Worm (Caenorhabditis elegans) whole organism, L1 larva: ENCODE results near the gene col-152.

ENCODE experiments used
- C34B4.2 ChIP-seq: sonication (generic microtip); optimal IDR thresholded peaks from 2 replicates; lab custom pipeline; 2017; ENCODE audit warnings: mild to moderate bottlenecking, missing genetic modification characterization, missing compliant biosample characterization
- Y116A8C.19 ChIP-seq: sonication (generic microtip); optimal IDR thresholded peaks from 2 replicates; lab custom pipeline; 2016; ENCODE audit warnings: missing compliant biosample characterization, missing genetic modification characterization, borderline replicate concordance
- alr-1 ChIP-seq: fragments of 200-800 bp; sonication (Bioruptor generic); optimal IDR thresholded peaks from 2 replicates; lab custom pipeline; 2018; ENCODE audit warnings: borderline replicate concordance, mild to moderate bottlenecking, missing genetic modification characterization, missing compliant biosample characterization
- ama-1 ChIP-seq: fragments of 150-350 bp; optimal IDR thresholded peaks from 2 replicates; lab custom pipeline; 2014
- blmp-1 ChIP-seq: fragments of 150-350 bp; optimal IDR thresholded peaks from 2 replicates; lab custom pipeline; 2014; ENCODE audit warnings: missing biosample characterization, missing genetic modification characterization
- ceh-63 ChIP-seq: fragments of 200-800 bp; sonication (Bioruptor generic); optimal IDR thresholded peaks from 2 replicates; lab custom pipeline; 2018; ENCODE audit warnings: mild to moderate bottlenecking, missing genetic modification characterization, missing compliant biosample characterization
- ceh-82 ChIP-seq, 3 experiments: fragments of 150-350 bp in 1 of 3; sonication (generic microtip) in 2 of 3; optimal IDR thresholded peaks; 2 replicates each; lab custom pipeline; 2014 to 2017; ENCODE audit warnings: missing biosample characterization in 3 of 3, missing genetic modification characterization in 3 of 3
- dpl-1 ChIP-seq, 3 experiments: fragments of 150-350 bp in 2 of 3; sonication (generic microtip) in 1 of 3; optimal IDR thresholded peaks; 2 replicates each; lab custom pipeline; 2014 to 2017; ENCODE audit warnings: missing biosample characterization in 3 of 3, missing genetic modification characterization in 3 of 3, missing genetic modification reagents in 3 of 3
- dsc-1 ChIP-seq: sonication (generic microtip); optimal IDR thresholded peaks from 2 replicates; lab custom pipeline; 2016; ENCODE audit warnings: mild to moderate bottlenecking, missing genetic modification characterization, missing compliant biosample characterization
- efl-1 ChIP-seq, 4 experiments: fragments of 150-350 bp; optimal IDR thresholded peaks in 3 of 4; peaks in 1 of 4; 1 replicate in 1 of 4; 2 replicates in 3 of 4; lab custom pipeline; 2014; ENCODE audit warnings: missing biosample characterization in 2 of 4, missing genetic modification characterization in 2 of 4, missing genetic modification reagents in 2 of 4
- efl-3 ChIP-seq: fragments of 200-800 bp; sonication (Bioruptor generic); optimal IDR thresholded peaks from 2 replicates; lab custom pipeline; 2018; ENCODE audit warnings: mild to moderate bottlenecking, missing genetic modification characterization, missing compliant biosample characterization
- elt-2 ChIP-seq: sonication (generic microtip); optimal IDR thresholded peaks from 2 replicates; lab custom pipeline; 2016; ENCODE audit warnings: missing genetic modification characterization, mild to moderate bottlenecking, inconsistent platforms, missing compliant biosample characterization, missing genetic modification reagents
- elt-3 ChIP-seq, 6 experiments: fragments of 150-350 bp in 1 of 6; sonication (generic microtip); optimal IDR thresholded peaks; 2 replicates each; lab custom pipeline; 2017 to 2018; ENCODE audit warnings: missing biosample characterization in 6 of 6, missing genetic modification characterization in 6 of 6, inconsistent platforms in 1 of 6
- fkh-4 ChIP-seq: sonication (generic microtip); optimal IDR thresholded peaks from 2 replicates; lab custom pipeline; 2016; ENCODE audit warnings: missing compliant biosample characterization, missing genetic modification characterization, borderline replicate concordance
- fkh-8 ChIP-seq: sonication (generic microtip); optimal IDR thresholded peaks from 2 replicates; lab custom pipeline; 2016; ENCODE audit warnings: mild to moderate bottlenecking, missing genetic modification characterization, missing compliant biosample characterization
- fos-1 ChIP-seq: fragments of 150-350 bp; optimal IDR thresholded peaks from 2 replicates; lab custom pipeline; 2014; ENCODE audit warnings: missing biosample characterization, missing genetic modification characterization
- hlh-17 ChIP-seq: fragments of 200-800 bp; sonication (Bioruptor generic); optimal IDR thresholded peaks from 2 replicates; lab custom pipeline; 2018; ENCODE audit warnings: missing genetic modification characterization, mild to moderate bottlenecking, missing compliant biosample characterization, moderate library complexity, borderline replicate concordance
- hlh-4 ChIP-seq: sonication (generic microtip); optimal IDR thresholded peaks from 2 replicates; lab custom pipeline; 2016; ENCODE audit warnings: mild to moderate bottlenecking, missing genetic modification characterization, missing compliant biosample characterization
- isw-1 ChIP-seq: fragments of 200-800 bp; sonication (Bioruptor generic); IDR thresholded peaks from 2 replicates; pipeline ENCODE4 v1.3.6; 2022; ENCODE audit warnings: missing genetic modification characterization, missing compliant biosample characterization
- jun-1 ChIP-seq: fragments of 150-350 bp; optimal IDR thresholded peaks from 2 replicates; lab custom pipeline; 2014; ENCODE audit warnings: missing biosample characterization, missing genetic modification reagents, missing genetic modification characterization
- lin-14 ChIP-seq: fragments of 200-800 bp; sonication (Bioruptor generic); optimal IDR thresholded peaks from 2 replicates; lab custom pipeline; 2018; ENCODE audit warnings: mild to moderate bottlenecking, missing genetic modification characterization, moderate library complexity, missing compliant biosample characterization
- lin-15B ChIP-seq: fragments of 150-350 bp; sonication (generic microtip); optimal IDR thresholded peaks from 3 replicates; lab custom pipeline; 2014; ENCODE audit warnings: missing biosample characterization, missing genetic modification characterization
- lin-35 ChIP-seq, 2 experiments: fragments of 150-350 bp; optimal IDR thresholded peaks; 2 replicates each; lab custom pipeline; 2014; ENCODE audit warnings: missing biosample characterization in 2 of 2, missing genetic modification characterization in 2 of 2, missing genetic modification reagents in 2 of 2
- lir-3 ChIP-seq: sonication (generic microtip); optimal IDR thresholded peaks from 2 replicates; lab custom pipeline; 2016; ENCODE audit warnings: mild to moderate bottlenecking, missing genetic modification characterization, moderate library complexity, missing compliant biosample characterization; ENCODE audit not compliant: poor library complexity
- lsy-2 ChIP-seq, 2 experiments: fragments of 150-350 bp; optimal IDR thresholded peaks; 2 replicates each; lab custom pipeline; 2014; ENCODE audit warnings: missing biosample characterization in 2 of 2, missing genetic modification characterization in 2 of 2
- mab-9 ChIP-seq: fragments of 200-800 bp; sonication (Bioruptor generic); IDR thresholded peaks from 2 replicates; pipeline ENCODE4 v1.3.6; 2022; ENCODE audit warnings: missing genetic modification reagents, missing genetic modification characterization, missing compliant biosample characterization
- mdl-1 ChIP-seq, 2 experiments: fragments of 150-350 bp; optimal IDR thresholded peaks; 2 replicates each; lab custom pipeline; 2014 to 2017; ENCODE audit warnings: missing biosample characterization in 2 of 2, missing genetic modification characterization in 2 of 2, inconsistent platforms in 1 of 2
- mef-2 ChIP-seq: fragments of 150-350 bp; optimal IDR thresholded peaks from 2 replicates; lab custom pipeline; 2014; ENCODE audit warnings: missing biosample characterization, missing genetic modification characterization
- mep-1 ChIP-seq: fragments of 150-350 bp; optimal IDR thresholded peaks from 2 replicates; lab custom pipeline; 2014; ENCODE audit warnings: missing biosample characterization, missing genetic modification characterization
- nhr-20 ChIP-seq: sonication (generic microtip); optimal IDR thresholded peaks from 2 replicates; lab custom pipeline; 2016; ENCODE audit warnings: mild to moderate bottlenecking, missing genetic modification characterization, missing compliant biosample characterization
- nhr-71 ChIP-seq: sonication (generic microtip); optimal IDR thresholded peaks from 2 replicates; lab custom pipeline; 2016; ENCODE audit warnings: mild to moderate bottlenecking, missing genetic modification characterization, moderate library complexity, missing compliant biosample characterization
- nhr-76 ChIP-seq: sonication (generic microtip); optimal IDR thresholded peaks from 2 replicates; lab custom pipeline; 2017; ENCODE audit warnings: missing biosample characterization, missing genetic modification characterization
- nhr-84 ChIP-seq: sonication (generic microtip); optimal IDR thresholded peaks from 2 replicates; lab custom pipeline; 2017; ENCODE audit warnings: missing biosample characterization, missing genetic modification characterization
- nhr-85 ChIP-seq: sonication (generic microtip); peaks from one replicate; lab custom pipeline; 2016; ENCODE audit warnings: missing genetic modification characterization, inconsistent platforms, missing compliant biosample characterization
- nhr-90 ChIP-seq: sonication (generic microtip); optimal IDR thresholded peaks from 2 replicates; lab custom pipeline; 2016; ENCODE audit warnings: mild to moderate bottlenecking, missing genetic modification characterization, missing compliant biosample characterization; ENCODE audit not compliant: poor library complexity
- pax-3 ChIP-seq: fragments of 200-800 bp; sonication (Bioruptor generic); optimal IDR thresholded peaks from 2 replicates; lab custom pipeline; 2018; ENCODE audit warnings: mild to moderate bottlenecking, missing genetic modification characterization, moderate library complexity, missing compliant biosample characterization
- rnt-1 ChIP-seq: sonication (generic microtip); optimal IDR thresholded peaks from 2 replicates; lab custom pipeline; 2016; ENCODE audit warnings: mild to moderate bottlenecking, missing genetic modification characterization, moderate library complexity, missing compliant biosample characterization
- skn-1 ChIP-seq: fragments of 150-350 bp; optimal IDR thresholded peaks from 2 replicates; lab custom pipeline; 2014; ENCODE audit warnings: missing biosample characterization, missing genetic modification characterization
- snpc-4 ChIP-seq: fragments of 150-350 bp; optimal IDR thresholded peaks from 2 replicates; lab custom pipeline; 2014; ENCODE audit warnings: missing biosample characterization, missing genetic modification characterization
- snu-23 ChIP-seq: sonication (generic microtip); optimal IDR thresholded peaks from 2 replicates; lab custom pipeline; 2016; ENCODE audit warnings: missing genetic modification characterization, missing compliant biosample characterization
- sptf-1 ChIP-seq: fragments of 150-350 bp; optimal IDR thresholded peaks from 2 replicates; lab custom pipeline; 2014; ENCODE audit warnings: missing biosample characterization, missing genetic modification characterization
- sup-37 ChIP-seq: fragments of 200-800 bp; sonication (Bioruptor generic); optimal IDR thresholded peaks from 2 replicates; lab custom pipeline; 2018; ENCODE audit warnings: mild to moderate bottlenecking, missing genetic modification characterization, missing compliant biosample characterization
- swsn-7 ChIP-seq: sonication (generic microtip); optimal IDR thresholded peaks from 2 replicates; lab custom pipeline; 2016; ENCODE audit warnings: missing genetic modification characterization, missing compliant biosample characterization
- tbx-2 ChIP-seq: sonication (generic microtip); optimal IDR thresholded peaks from 2 replicates; lab custom pipeline; 2016; ENCODE audit warnings: missing genetic modification characterization, missing compliant biosample characterization
- tlp-1 ChIP-seq: fragments of 150-350 bp; optimal IDR thresholded peaks from 2 replicates; lab custom pipeline; 2014; ENCODE audit warnings: missing biosample characterization, missing genetic modification characterization
- unc-130 ChIP-seq: fragments of 150-350 bp; optimal IDR thresholded peaks from 2 replicates; lab custom pipeline; 2017; ENCODE audit warnings: missing biosample characterization, missing genetic modification characterization, inconsistent platforms
- unc-30 ChIP-seq: sonication (generic microtip); optimal IDR thresholded peaks from 2 replicates; lab custom pipeline; 2017; ENCODE audit warnings: missing biosample characterization, missing genetic modification characterization
- unc-62 ChIP-seq: fragments of 150-350 bp; optimal IDR thresholded peaks from 2 replicates; lab custom pipeline; 2014; ENCODE audit warnings: missing biosample characterization, missing genetic modification reagents, missing genetic modification characterization
- unc-98 ChIP-seq: fragments of 200-800 bp; sonication (Bioruptor generic); IDR thresholded peaks from 2 replicates; pipeline ENCODE4 v1.3.6; 2022; ENCODE audit warnings: missing genetic modification characterization, missing compliant biosample characterization
- zag-1 ChIP-seq: fragments of 150-350 bp; optimal IDR thresholded peaks from 2 replicates; lab custom pipeline; 2014; ENCODE audit warnings: missing biosample characterization, missing genetic modification characterization
- ztf-4 ChIP-seq: fragments of 150-350 bp; optimal IDR thresholded peaks from 2 replicates; lab custom pipeline; 2014; ENCODE audit warnings: missing biosample characterization, missing genetic modification characterization

The col-152 gene

ce11 chrV:10536095-10536691 lies 24.5 kb upstream of the col-152 start, which contains the start of gene ppm-1.A:
Gene ppm-1.A (minus strand): TSS chrV:10536388.
- TF ChIP-seq blmp-1 (tag; lab: Kevin White, UChicago) (peak; percentile 73), sup-37 (GFP tag; lab: Kevin White, UChicago) (no peak), dpl-1 (GFP tag; optimal IDR thresholded peaks at IDR 0.05; lab: Kevin White, UChicago) (peak in 1 of 3 experiments; percentile 50), fos-1 (tag; lab: Kevin White, UChicago) (no peak), nhr-20 (tag; lab: Kevin White, UChicago) (peak; percentile 70), lin-14 (peak; percentile 54), rnt-1 (tag; lab: Kevin White, UChicago) (peak; percentile 1), pax-3 (no peak), C34B4.2 (no peak), mdl-1 (tag; optimal IDR thresholded peaks at IDR 0.05; lab: Kevin White, UChicago) (peak in 1 of 2 experiments; percentile 22), mab-9 (GFP tag; lab: Robert Waterston, UW) (no peak), ztf-4 (no peak), lsy-2 (tag; optimal IDR thresholded peaks at IDR 0.05; lab: Kevin White, UChicago) (peak; percentile 1 to 28), zag-1 (tag; lab: Kevin White, UChicago) (no peak), unc-98 (GFP tag; lab: Robert Waterston, UW) (no peak), ceh-63 (GFP tag; lab: Kevin White, UChicago) (no peak), isw-1 (GFP tag; lab: Robert Waterston, UW) (no peak), tbx-2 (tag; lab: Kevin White, UChicago) (no peak), unc-62 (no peak), lir-3 (tag; lab: Kevin White, UChicago) (peak; percentile 10), tlp-1 (tag; lab: Kevin White, UChicago) (no peak), snu-23 (GFP tag; lab: Kevin White, UChicago) (peak; percentile 45), mep-1 (peak; percentile 29), fkh-4 (tag; lab: Kevin White, UChicago) (no peak), unc-130 (tag; lab: Kevin White, UChicago) (no peak), ama-1 (lab: Kevin White, UChicago) (peak; percentile 28), skn-1 (tag; lab: Kevin White, UChicago) (peak; percentile 8), nhr-71 (tag; lab: Kevin White, UChicago) (peak; percentile 57), nhr-85 (tag; lab: Kevin White, UChicago) (peak; percentile 60), nhr-76 (tag; lab: Kevin White, UChicago) (no peak), fkh-8 (tag; lab: Kevin White, UChicago) (no peak), elt-3 (tag; optimal IDR thresholded peaks at IDR 0.05; lab: Kevin White, UChicago) (peak in 2 of 6 experiments; percentile 14 to 60), alr-1 (tag; lab: Kevin White, UChicago) (no peak), swsn-7 (tag; lab: Kevin White, UChicago) (no peak), lin-35 (GFP tag; optimal IDR thresholded peaks at IDR 0.05; lab: Kevin White, UChicago) (peak in 1 of 2 experiments; percentile 44), efl-1 (optimal IDR thresholded peaks at IDR 0.05; lab: Kevin White, UChicago) (peak in 1 of 2 experiments; percentile 7), efl-1 (GFP tag; optimal IDR thresholded peaks at IDR 0.05 in 1 of 2; lab: Kevin White, UChicago) (peak in 1 of 2 experiments; percentile 83), nhr-90 (tag; lab: Kevin White, UChicago) (no peak)
- TF ChIP-seq, all 84 proteins: peak for 17

- TF ChIP-seq unc-30 (tag; lab: Kevin White, UChicago): no peak
- no peak for TF ChIP-seq hlh-4 (tag; lab: Kevin White, UChicago)
- peak; percentile 79 for TF ChIP-seq lin-15B (tag; lab: Kevin White, UChicago)
- peak; percentile 72 for TF ChIP-seq mef-2 (tag; lab: Kevin White, UChicago)
- no peak for TF ChIP-seq efl-3
- no peak for TF ChIP-seq hlh-17 (GFP tag; lab: Kevin White, UChicago)
- peak; percentile 83 for TF ChIP-seq jun-1 (tag; lab: Kevin White, UChicago)
- peak; percentile 82 to 93 (median 86) for TF ChIP-seq ceh-82 (tag; optimal IDR thresholded peaks at IDR 0.05; lab: Kevin White, UChicago)
- peak; percentile 77 for TF ChIP-seq sup-37 (GFP tag; lab: Kevin White, UChicago)
- TF ChIP-seq sptf-1 (tag; lab: Kevin White, UChicago): no peak
- peak; percentile 96 to 97 (median 97) for TF ChIP-seq dpl-1 (GFP tag; optimal IDR thresholded peaks at IDR 0.05; lab: Kevin White, UChicago)
- TF ChIP-seq ceh-63 (GFP tag; lab: Kevin White, UChicago): no peak
- TF ChIP-seq Y116A8C.19 (tag; lab: Kevin White, UChicago): no peak
- TF ChIP-seq dsc-1: peak; percentile 92
- TF ChIP-seq nhr-20 (tag; lab: Kevin White, UChicago): peak; percentile 95
- TF ChIP-seq elt-2 (tag; lab: Kevin White, UChicago): peak; percentile 62
- TF ChIP-seq nhr-84 (tag; lab: Kevin White, UChicago): no peak
- TF ChIP-seq nhr-85 (tag; lab: Kevin White, UChicago): peak; percentile 97
- peak; percentile 88 for TF ChIP-seq snpc-4 (tag; lab: Kevin White, UChicago)
Observed at ce11 chrV:10536808-10537207, 23.9 kb upstream of the col-152 start.
